Fruit fly (Drosophila melanogaster): ENCODE measurements around the gene CG14852.

The CG14852 gene

dm6 chr3R:14590753-14591535 lies 25.2 kb downstream of the CG14852 start (continued):
- TF ChIP-seq seq (GFP tag; IDR thresholded peaks at IDR 0.05): peak; percentile 47; the same call in 1 of the 2 replicates
- no peak for TF ChIP-seq CkIIα-i1 (GFP tag; IDR thresholded peaks at IDR 0.05)
- no peak for TF ChIP-seq wek (GFP tag; optimal IDR thresholded peaks at IDR 0.05)
- no peak for TF ChIP-seq Rx (GFP tag; IDR thresholded peaks at IDR 0.05)
- TF ChIP-seq Xbp1 (GFP tag; optimal IDR thresholded peaks at IDR 0.05): peak; percentile 83
- TF ChIP-seq dm (GFP tag; optimal IDR thresholded peaks at IDR 0.05): no peak
- no peak for TF ChIP-seq sima (GFP tag; optimal IDR thresholded peaks at IDR 0.05)
- no peak for TF ChIP-seq CG6175 (GFP tag; IDR thresholded peaks at IDR 0.05)
- TF ChIP-seq HHEX (GFP tag; optimal IDR thresholded peaks at IDR 0.05): peak; percentile 72
- TF ChIP-seq zen2 (GFP tag; IDR thresholded peaks at IDR 0.05; ENCODE audit: partially characterized antibody): no peak
- no peak for TF ChIP-seq exex (tag; optimal IDR thresholded peaks at IDR 0.05)
- peak; percentile 59 for TF ChIP-seq ind (GFP tag; optimal IDR thresholded peaks at IDR 0.05)
- TF ChIP-seq CG7987 (GFP tag; optimal IDR thresholded peaks at IDR 0.05): no peak
- TF ChIP-seq jing (GFP tag; optimal IDR thresholded peaks at IDR 0.05): peak; percentile 57
- TF ChIP-seq Hr3 (GFP tag; optimal IDR thresholded peaks at IDR 0.05): peak; percentile 83
- TF ChIP-seq CG14014 (GFP tag; IDR thresholded peaks at IDR 0.05): no peak
- TF ChIP-seq fd64A (GFP tag; optimal IDR thresholded peaks at IDR 0.05): no peak
- TF ChIP-seq slp2 (GFP tag; optimal IDR thresholded peaks at IDR 0.05): peak; percentile 6
- no peak for TF ChIP-seq CG9932 (GFP tag; IDR thresholded peaks at IDR 0.05)
- peak; percentile 82 for TF ChIP-seq sisA (GFP tag; IDR thresholded peaks at IDR 0.05)
- TF ChIP-seq CG32767 (GFP tag; IDR thresholded peaks at IDR 0.05): peak; percentile 74
- TF ChIP-seq Deaf1 (tag; optimal IDR thresholded peaks at IDR 0.05): peak; percentile 61
- TF ChIP-seq unpg (GFP tag; optimal IDR thresholded peaks at IDR 0.05): peak; percentile 88
- TF ChIP-seq CG10431 (GFP tag; optimal IDR thresholded peaks at IDR 0.05): peak; percentile 69
- no peak for TF ChIP-seq CG6765 (GFP tag; optimal IDR thresholded peaks at IDR 0.05)
- TF ChIP-seq Elba2 (GFP tag; optimal IDR thresholded peaks at IDR 0.05): peak; percentile 64
- TF ChIP-seq CG12942 (GFP tag; optimal IDR thresholded peaks at IDR 0.05): peak; percentile 76
- TF ChIP-seq NK7.1 (GFP tag; optimal IDR thresholded peaks at IDR 0.05): no peak
- TF ChIP-seq Hmr (GFP tag; optimal IDR thresholded peaks at IDR 0.05): peak; percentile 28
- TF ChIP-seq D19B (GFP tag; optimal IDR thresholded peaks at IDR 0.05): no peak
- TF ChIP-seq pfk (GFP tag; optimal IDR thresholded peaks at IDR 0.05): no peak
- peak; percentile 94 for TF ChIP-seq trem (tag; optimal IDR thresholded peaks at IDR 0.05)
- TF ChIP-seq prd (optimal IDR thresholded peaks at IDR 0.05): no peak
- TF ChIP-seq prd (GFP tag; IDR thresholded peaks at IDR 0.05): peak; percentile 90
- no peak for TF ChIP-seq zfh2 (GFP tag; optimal IDR thresholded peaks at IDR 0.05)
- peak; percentile 86 for TF ChIP-seq Chrac-16 (GFP tag; optimal IDR thresholded peaks at IDR 0.05)
- peak; percentile 93 for TF ChIP-seq fd96Cb (tag; optimal IDR thresholded peaks at IDR 0.05)
- no peak for TF ChIP-seq hb (GFP tag; IDR thresholded peaks at IDR 0.05; ENCODE audit: partially characterized antibody)
- TF ChIP-seq unc-4 (GFP tag; IDR thresholded peaks at IDR 0.05; ENCODE audit: partially characterized antibody): no peak
- no peak for TF ChIP-seq Neu2 (GFP tag; optimal IDR thresholded peaks at IDR 0.05; ENCODE audit: borderline replicate concordance)
- peak; percentile 63 for TF ChIP-seq CG10654 (GFP tag; optimal IDR thresholded peaks at IDR 0.05)
- peak; percentile 79 for TF ChIP-seq CG5245 (GFP tag; optimal IDR thresholded peaks at IDR 0.05)
- no peak for TF ChIP-seq CG14050 (GFP tag; IDR thresholded peaks at IDR 0.05)
- peak; percentile 59 for TF ChIP-seq CG9215 (GFP tag; IDR thresholded peaks at IDR 0.05)
- peak; percentile 45 for TF ChIP-seq Atf-2 (GFP tag; optimal IDR thresholded peaks at IDR 0.05)
- no peak for TF ChIP-seq Mes4 (GFP tag; optimal IDR thresholded peaks at IDR 0.05)
- TF ChIP-seq CG10274 (GFP tag; optimal IDR thresholded peaks at IDR 0.05): peak; percentile 34
- TF ChIP-seq CG10366 (GFP tag; IDR thresholded peaks at IDR 0.05): peak; percentile 52
- TF ChIP-seq da (GFP tag; optimal IDR thresholded peaks at IDR 0.05): no peak
- TF ChIP-seq gce (GFP tag; IDR thresholded peaks at IDR 0.05): 0 out of 3 replicates have a peak, but pooled peaks have one; percentile 20

Data from whole organism, embryonic.